Worm (Caenorhabditis elegans): ENCODE results near the gene fat-2.

Gene fat-2

DNA sequence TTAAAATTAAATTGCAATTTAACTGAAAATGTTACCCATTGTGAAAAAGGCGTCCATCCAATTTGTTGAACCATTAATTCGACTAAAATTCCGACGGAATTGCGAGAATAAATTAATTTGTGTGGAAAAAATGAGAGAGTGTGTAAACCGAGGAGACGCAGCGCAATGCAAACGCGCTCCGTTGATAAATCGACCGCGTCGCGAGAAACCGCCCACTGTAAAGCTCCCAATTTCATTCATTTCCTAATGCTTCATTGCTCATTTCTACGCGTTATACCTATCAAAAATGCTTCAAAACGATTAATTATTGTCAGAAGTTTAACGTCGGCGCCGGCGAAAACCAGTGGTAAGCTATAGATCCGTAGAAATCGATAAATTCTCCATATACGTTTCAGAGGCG, 25.9 kb upstream of the fat-2 start, which contains the start of the genes Y67H2A.2 and micu-1 (continued):
- TF ChIP-seq ceh-62 (tag; optimal IDR thresholded peaks at IDR 0.05): no peak
- TF ChIP-seq Y48G9A.11 (GFP tag; IDR thresholded peaks at IDR 0.05): no peak
- no peak for TF ChIP-seq snpc-4 (tag; optimal IDR thresholded peaks at IDR 0.05)
- TF ChIP-seq ceh-44 (GFP tag; IDR thresholded peaks at IDR 0.05): 0 out of 2 replicates have a peak, but pooled peaks have one; percentile 42
- TF ChIP-seq rbr-2 (tag; optimal IDR thresholded peaks at IDR 0.05): peak; percentile 60
- no peak for TF ChIP-seq tag-97 (GFP tag; IDR thresholded peaks at IDR 0.05)
- no peak for TF ChIP-seq dmd-8 (GFP tag; IDR thresholded peaks at IDR 0.05)
- TF ChIP-seq zfp-3 (GFP tag; conservative IDR thresholded peaks at IDR 0.05): peak; percentile 25; the same call in 1 of the 2 replicates
- TF ChIP-seq nhr-48 (tag; optimal IDR thresholded peaks at IDR 0.05): peak; percentile 16
- TF ChIP-seq hlh-30 (tag; optimal IDR thresholded peaks at IDR 0.05; ENCODE audit: insufficient read depth): peak; percentile 45
- peak in 1 of 2 experiments; percentile 29 for TF ChIP-seq hif-1 (tag; optimal IDR thresholded peaks at IDR 0.05)
- TF ChIP-seq jun-1 (tag; optimal IDR thresholded peaks at IDR 0.05): no peak
- TF ChIP-seq lin-39 (tag; optimal IDR thresholded peaks at IDR 0.05): no peak
- no peak for TF ChIP-seq mdl-1 (tag; optimal IDR thresholded peaks at IDR 0.05)
- peak; percentile 45 for TF ChIP-seq nhr-102 (tag; optimal IDR thresholded peaks at IDR 0.05)
- TF ChIP-seq ces-1 (GFP tag; optimal IDR thresholded peaks at IDR 0.05): peak; percentile 24
- no peak for TF ChIP-seq D1046.2 (GFP tag; IDR thresholded peaks at IDR 0.05)
- TF ChIP-seq egl-27 (tag; optimal IDR thresholded peaks at IDR 0.05): no peak
- peak; percentile 49 for TF ChIP-seq hlh-11 (tag; optimal IDR thresholded peaks at IDR 0.05)
- TF ChIP-seq vab-7 (GFP tag; IDR thresholded peaks at IDR 0.05): no peak
- peak; percentile 38 for TF ChIP-seq mxl-3 (GFP tag; optimal IDR thresholded peaks at IDR 0.05)
- no peak for TF ChIP-seq F44E2.7 (GFP tag; IDR thresholded peaks at IDR 0.05)
- peak; percentile 5 for TF ChIP-seq F37D6.2 (tag; optimal IDR thresholded peaks at IDR 0.05)
- TF ChIP-seq fkh-10 (GFP tag; optimal IDR thresholded peaks at IDR 0.05): peak; percentile 62
- peak; percentile 70 for TF ChIP-seq hmg-1.1 (GFP tag; IDR thresholded peaks at IDR 0.05)
- peak; percentile 0 for TF ChIP-seq lin-13 (GFP tag; optimal IDR thresholded peaks at IDR 0.05)
- TF ChIP-seq daf-19 (GFP tag; conservative IDR thresholded peaks at IDR 0.05): no peak
- no peak for TF ChIP-seq pqm-1 (tag; optimal IDR thresholded peaks at IDR 0.05)
- TF ChIP-seq unc-130 (GFP tag; optimal IDR thresholded peaks at IDR 0.05): peak; percentile 11
- TF ChIP-seq dve-1 (tag; optimal IDR thresholded peaks at IDR 0.05; ENCODE audit: insufficient read depth): peak; percentile 31
- TF ChIP-seq sdz-12 (GFP tag; optimal IDR thresholded peaks at IDR 0.05): no peak
- TF ChIP-seq nhr-6 (tag; optimal IDR thresholded peaks at IDR 0.05): peak; percentile 7
- TF ChIP-seq nhr-237 (tag; optimal IDR thresholded peaks at IDR 0.05): no peak
- TF ChIP-seq lin-29 (GFP tag; IDR thresholded peaks at IDR 0.05): no peak
- no peak for TF ChIP-seq cey-2 (tag; optimal IDR thresholded peaks at IDR 0.05; ENCODE audit: borderline replicate concordance, insufficient read depth)
- no peak for TF ChIP-seq ceh-82 (tag; optimal IDR thresholded peaks at IDR 0.05)
- no peak for TF ChIP-seq daf-16 (GFP tag; optimal IDR thresholded peaks at IDR 0.05)
- peak; percentile 20 for TF ChIP-seq daf-16 (tag; optimal IDR thresholded peaks at IDR 0.05)
- peak; percentile 83 for TF ChIP-seq mes-2 (tag; optimal IDR thresholded peaks at IDR 0.05; ENCODE audit: poor library complexity, severe bottlenecking)
- TF ChIP-seq ceh-20 (GFP tag; IDR thresholded peaks at IDR 0.05): 0 out of 2 replicates have a peak, but pooled peaks have one; percentile 34
- TF ChIP-seq F10B5.3 (tag; optimal IDR thresholded peaks at IDR 0.05): no peak
- TF ChIP-seq mep-1 (tag; optimal IDR thresholded peaks at IDR 0.05): peak; percentile 57
- TF ChIP-seq dpl-1 (GFP tag; optimal IDR thresholded peaks at IDR 0.05): peak; percentile 40
- peak; percentile 23 for TF ChIP-seq nhr-28 (tag; optimal IDR thresholded peaks at IDR 0.05)

Measured in whole organism, L4 larva.